Worm (Caenorhabditis elegans) whole organism, L4/young adult: Measurements from ENCODE around the gene Y97E10AR.1.

Source experiments
- W03F9.2 ChIP-seq: fragments of 150-350 bp; optimal IDR thresholded peaks from 2 replicates; lab custom pipeline; 2014; ENCODE audit warnings: missing biosample characterization, missing genetic modification characterization
- dao-5 ChIP-seq: sonication (generic microtip); optimal IDR thresholded peaks from 2 replicates; lab custom pipeline; 2016; ENCODE audit warnings: missing genotype, missing genetic modification characterization, moderate library complexity, missing compliant biosample characterization
- him-1 ChIP-seq: sonication (generic microtip); optimal IDR thresholded peaks from 2 replicates; lab custom pipeline; 2016; ENCODE audit warnings: missing genotype, missing genetic modification reagents, missing genetic modification characterization, missing compliant biosample characterization

- TF ChIP-seq him-1 (no peak), W03F9.2 (tag; lab: Kevin White, UChicago) (no peak), dao-5 (tag; lab: Kevin White, UChicago) (no peak)
These were observed 50.6 kb downstream of the Y97E10AR.1 start, which contains the start of gene sth-1 for ce11 chrV:8051851-8052250.
